Worm (Caenorhabditis elegans) whole organism, L4 larva: ENCODE measurements around the gene ZC443.4.

Source experiments
- F26F4.8 ChIP-seq: fragments of 200-800 bp; sonication (Bioruptor generic); conservative IDR thresholded peaks from 2 replicates; pipeline ENCODE4 v1.3.6; 2022; ENCODE audit warnings: missing genetic modification characterization, missing compliant biosample characterization
- F37D6.2 ChIP-seq: sonication (generic microtip); optimal IDR thresholded peaks from 2 replicates; lab custom pipeline; 2016; ENCODE audit warnings: mild to moderate bottlenecking, missing genetic modification characterization, missing compliant biosample characterization
- F44E2.7 ChIP-seq: fragments of 200-800 bp; sonication (Bioruptor generic); IDR thresholded peaks from 2 replicates; pipeline ENCODE4 v2.1.2; 2022; ENCODE audit warnings: missing genetic modification characterization, missing compliant biosample characterization
- T20F7.1 ChIP-seq: fragments of 200-800 bp; sonication (Bioruptor generic); optimal IDR thresholded peaks from 2 replicates; lab custom pipeline; 2018; ENCODE audit warnings: mild to moderate bottlenecking, missing genetic modification characterization, missing compliant biosample characterization
- T26A8.4 ChIP-seq: fragments of 200-800 bp; sonication (Bioruptor generic); IDR thresholded peaks from 2 replicates; pipeline ENCODE4 v1.3.6; 2022; ENCODE audit warnings: missing genetic modification characterization, missing compliant biosample characterization
- Y105C5A.15 ChIP-seq: fragments of 200-800 bp; sonication (Bioruptor generic); IDR thresholded peaks from 2 replicates; pipeline ENCODE4 v1.3.6; 2022; ENCODE audit warnings: missing genetic modification characterization, missing compliant biosample characterization
- Y5F2A.4 ChIP-seq: fragments of 200-800 bp; sonication (Bioruptor generic); optimal IDR thresholded peaks from 2 replicates; lab custom pipeline; 2018; ENCODE audit warnings: mild to moderate bottlenecking, missing genetic modification characterization, missing compliant biosample characterization
- Y75B8A.6 ChIP-seq: fragments of 200-800 bp; sonication (Bioruptor generic); IDR thresholded peaks from 2 replicates; pipeline ENCODE4 v1.3.6; 2022; ENCODE audit warnings: missing genetic modification reagents, missing genetic modification characterization, missing compliant biosample characterization
- ZK546.5 ChIP-seq, 2 experiments: sonication (generic microtip); optimal IDR thresholded peaks; 2 replicates each; lab custom pipeline; 2017; ENCODE audit warnings: missing biosample characterization in 2 of 2, missing genetic modification characterization in 2 of 2
- arid-1 ChIP-seq: fragments of 200-800 bp; sonication (Bioruptor generic); conservative IDR thresholded peaks from 2 replicates; pipeline ENCODE4 v1.3.6; 2022; ENCODE audit warnings: missing genetic modification reagents, missing genetic modification characterization, missing compliant biosample characterization
- ceh-32 ChIP-seq: sonication (generic microtip); optimal IDR thresholded peaks from 2 replicates; lab custom pipeline; 2016; ENCODE audit warnings: mild to moderate bottlenecking, missing genetic modification characterization, missing compliant biosample characterization; ENCODE audit not compliant: poor library complexity
- ceh-62 ChIP-seq: sonication (generic microtip); optimal IDR thresholded peaks from 2 replicates; lab custom pipeline; 2017; ENCODE audit warnings: missing biosample characterization, missing genetic modification characterization
- ces-1 ChIP-seq: fragments of 150-350 bp; sonication (generic microtip); optimal IDR thresholded peaks from 4 replicates; lab custom pipeline; 2014; ENCODE audit warnings: missing biosample characterization, missing genetic modification reagents, missing genetic modification characterization
- ctbp-1 ChIP-seq: fragments of 200-800 bp; sonication (Bioruptor generic); IDR thresholded peaks from 2 replicates; pipeline ENCODE4 v1.3.6; 2022; ENCODE audit warnings: missing genetic modification reagents, missing genetic modification characterization, missing compliant biosample characterization
- daf-16 ChIP-seq, 3 experiments: sonication (generic microtip); optimal IDR thresholded peaks; 2 replicates each; lab custom pipeline; 2016 to 2017; ENCODE audit warnings: missing genetic modification characterization in 3 of 3, missing genetic modification reagents in 3 of 3, mild to moderate bottlenecking in 2 of 3, missing compliant biosample characterization in 2 of 3, missing biosample characterization in 1 of 3, moderate library complexity in 1 of 3
- daf-19 ChIP-seq: fragments of 200-800 bp; sonication (Bioruptor generic); conservative IDR thresholded peaks from 2 replicates; pipeline ENCODE4 v1.3.6; 2022; ENCODE audit warnings: missing genetic modification characterization, missing compliant biosample characterization
- dmd-6 ChIP-seq: fragments of 200-800 bp; sonication (Bioruptor generic); IDR thresholded peaks from 2 replicates; pipeline ENCODE4 v1.3.6; 2022; ENCODE audit warnings: missing genetic modification reagents, missing genetic modification characterization, missing compliant biosample characterization
- dmd-8 ChIP-seq: fragments of 200-800 bp; sonication (Bioruptor generic); IDR thresholded peaks from 2 replicates; pipeline ENCODE4 v1.3.6; 2022; ENCODE audit warnings: missing genetic modification characterization, missing compliant biosample characterization
- duxl-1 ChIP-seq: sonication (generic microtip); optimal IDR thresholded peaks from 2 replicates; lab custom pipeline; 2016; ENCODE audit warnings: mild to moderate bottlenecking, missing genetic modification characterization, moderate library complexity, missing compliant biosample characterization; ENCODE audit not compliant: poor library complexity
- egl-27 ChIP-seq: sonication (generic microtip); optimal IDR thresholded peaks from 3 replicates; lab custom pipeline; 2017; ENCODE audit warnings: missing biosample characterization, missing genetic modification reagents, missing genetic modification characterization
- fos-1 ChIP-seq: fragments of 150-350 bp; optimal IDR thresholded peaks from 2 replicates; lab custom pipeline; 2014; ENCODE audit warnings: missing biosample characterization, missing genetic modification characterization
- hif-1 ChIP-seq, 2 experiments: sonication (generic microtip); optimal IDR thresholded peaks; 2 replicates each; lab custom pipeline; 2016 to 2017; ENCODE audit warnings: missing compliant biosample characterization in 2 of 2, missing genetic modification characterization in 2 of 2, missing genetic modification reagents in 2 of 2, missing genotype in 2 of 2, mild to moderate bottlenecking in 1 of 2
- hmg-1.1 ChIP-seq: fragments of 200-800 bp; sonication (Bioruptor generic); IDR thresholded peaks from 2 replicates; pipeline ENCODE4 v1.3.6; 2022; ENCODE audit warnings: missing genetic modification reagents, missing genetic modification characterization, missing compliant biosample characterization
- lim-7 ChIP-seq: fragments of 200-800 bp; sonication (Bioruptor generic); IDR thresholded peaks from 2 replicates; pipeline ENCODE4 v1.3.6; 2022; ENCODE audit warnings: missing genetic modification characterization, missing compliant biosample characterization
- lin-13 ChIP-seq: fragments of 150-350 bp; optimal IDR thresholded peaks from 2 replicates; lab custom pipeline; 2014; ENCODE audit warnings: missing biosample characterization, missing genetic modification reagents, missing genetic modification characterization
- lin-29 ChIP-seq: fragments of 200-800 bp; sonication (Bioruptor generic); IDR thresholded peaks from 2 replicates; pipeline ENCODE4 v1.3.6; 2022; ENCODE audit warnings: missing genetic modification reagents, missing genetic modification characterization, missing compliant biosample characterization
- lin-39 ChIP-seq: fragments of 150-350 bp; optimal IDR thresholded peaks from 2 replicates; lab custom pipeline; 2014; ENCODE audit warnings: missing biosample characterization, missing genetic modification reagents, missing genetic modification characterization
- lir-3 ChIP-seq: sonication (generic microtip); optimal IDR thresholded peaks from 2 replicates; lab custom pipeline; 2016; ENCODE audit warnings: mild to moderate bottlenecking, missing genetic modification characterization, missing compliant biosample characterization
- madf-5 ChIP-seq, 2 experiments: fragments of 200-800 bp; sonication (Bioruptor generic); IDR thresholded peaks; 2 replicates each; pipeline ENCODE4 v1.3.6; 2022; ENCODE audit warnings: missing compliant biosample characterization in 2 of 2, missing genetic modification characterization in 2 of 2
- mdl-1 ChIP-seq, 2 experiments: fragments of 150-350 bp in 1 of 2; sonication (generic microtip) in 1 of 2; optimal IDR thresholded peaks; 2 replicates each; lab custom pipeline; 2014 to 2017; ENCODE audit warnings: missing biosample characterization in 2 of 2, missing genetic modification characterization in 2 of 2
- mdt-29 ChIP-seq: fragments of 200-800 bp; sonication (Bioruptor generic); IDR thresholded peaks from 2 replicates; pipeline ENCODE4 v1.3.6; 2022; ENCODE audit warnings: missing genetic modification reagents, missing genetic modification characterization, missing compliant biosample characterization
- mep-1 ChIP-seq: fragments of 150-350 bp; sonication (generic microtip); optimal IDR thresholded peaks from 3 replicates; lab custom pipeline; 2014; ENCODE audit warnings: missing biosample characterization, missing genetic modification characterization
- mxl-3 ChIP-seq: fragments of 200-800 bp; sonication (Bioruptor generic); optimal IDR thresholded peaks from 2 replicates; lab custom pipeline; 2018; ENCODE audit warnings: mild to moderate bottlenecking, missing genetic modification characterization, missing compliant biosample characterization
- nhr-11 ChIP-seq: fragments of 150-350 bp; optimal IDR thresholded peaks from 2 replicates; lab custom pipeline; 2014; ENCODE audit warnings: missing biosample characterization, missing genetic modification characterization
- nhr-25 ChIP-seq: sonication (generic microtip); optimal IDR thresholded peaks from 2 replicates; lab custom pipeline; 2017; ENCODE audit warnings: missing genetic modification characterization, mild to moderate bottlenecking, missing compliant biosample characterization, antibody characterized with exemption, moderate library complexity, borderline replicate concordance; ENCODE audit not compliant: insufficient read depth
- nhr-28 ChIP-seq: fragments of 150-350 bp; optimal IDR thresholded peaks from 2 replicates; lab custom pipeline; 2014; ENCODE audit warnings: missing biosample characterization, missing genetic modification characterization
- nhr-48 ChIP-seq: sonication (generic microtip); optimal IDR thresholded peaks from 2 replicates; lab custom pipeline; 2016; ENCODE audit warnings: mild to moderate bottlenecking, missing genetic modification characterization, missing compliant biosample characterization
- nhr-6 ChIP-seq: fragments of 150-350 bp; optimal IDR thresholded peaks from 2 replicates; lab custom pipeline; 2014; ENCODE audit warnings: missing biosample characterization, missing genetic modification characterization
- nhr-77 ChIP-seq: fragments of 150-350 bp; optimal IDR thresholded peaks from 2 replicates; lab custom pipeline; 2014; ENCODE audit warnings: missing biosample characterization, missing genetic modification characterization
- php-3 ChIP-seq: fragments of 200-800 bp; sonication (Bioruptor generic); IDR thresholded peaks from 2 replicates; pipeline ENCODE4 v1.3.6; 2022; ENCODE audit warnings: missing genetic modification reagents, missing genetic modification characterization, missing compliant biosample characterization
- skn-1 ChIP-seq: fragments of 150-350 bp; optimal IDR thresholded peaks from 2 replicates; lab custom pipeline; 2014; ENCODE audit warnings: missing biosample characterization, missing genetic modification characterization
- snpc-1.2 ChIP-seq: fragments of 200-800 bp; sonication (Bioruptor generic); IDR thresholded peaks from 2 replicates; pipeline ENCODE4 v1.3.6; 2022; ENCODE audit warnings: missing genetic modification reagents, missing genetic modification characterization, missing compliant biosample characterization
- snpc-4 ChIP-seq: fragments of 150-350 bp; optimal IDR thresholded peaks from 2 replicates; lab custom pipeline; 2014; ENCODE audit warnings: missing biosample characterization, missing genetic modification characterization
- spr-3 ChIP-seq: fragments of 200-800 bp; sonication (Bioruptor generic); optimal IDR thresholded peaks from 2 replicates; lab custom pipeline; 2018; ENCODE audit warnings: mild to moderate bottlenecking, missing genetic modification characterization, missing compliant biosample characterization
- tag-97 ChIP-seq: fragments of 200-800 bp; sonication (Bioruptor generic); IDR thresholded peaks from 2 replicates; pipeline ENCODE4 v1.3.6; 2022; ENCODE audit warnings: missing genetic modification characterization, missing compliant biosample characterization
- tra-1 ChIP-seq: fragments of 200-800 bp; sonication (Bioruptor generic); IDR thresholded peaks from 2 replicates; pipeline ENCODE4 v1.3.6; 2022; ENCODE audit warnings: missing genetic modification reagents, missing genetic modification characterization, missing compliant biosample characterization
- unc-130 ChIP-seq: sonication (generic microtip); optimal IDR thresholded peaks from 2 replicates; lab custom pipeline; 2016; ENCODE audit warnings: missing genetic modification reagents, missing genetic modification characterization, missing compliant biosample characterization
- vab-7 ChIP-seq: fragments of 200-800 bp; sonication (Bioruptor generic); IDR thresholded peaks from 2 replicates; pipeline ENCODE4 v1.3.6; 2022; ENCODE audit warnings: missing genetic modification reagents, missing genetic modification characterization, missing compliant biosample characterization
- zfp-3 ChIP-seq: fragments of 200-800 bp; sonication (Bioruptor generic); conservative IDR thresholded peaks from 2 replicates; pipeline ENCODE4 v1.3.6; 2022; ENCODE audit warnings: missing genetic modification reagents, missing genetic modification characterization, missing compliant biosample characterization
- ztf-11 ChIP-seq: fragments of 150-350 bp; optimal IDR thresholded peaks from 2 replicates; lab custom pipeline; 2014; ENCODE audit warnings: missing biosample characterization, missing genetic modification characterization

ZC443.4 gene

ce11 chrV:12780248-12780647 lies 39.4 kb downstream of the ZC443.4 start (continued):
- TF ChIP-seq hmg-1.1 (GFP tag; lab: Robert Waterston, UW) (peak; percentile 90), nhr-6 (tag; lab: Kevin White, UChicago) (peak; percentile 73), tra-1 (GFP tag; lab: Robert Waterston, UW) (peak; percentile 84), F44E2.7 (peak; percentile 90; the same call in 1 of the 2 replicates), mxl-3 (GFP tag; lab: Kevin White, UChicago) (peak; percentile 70), lin-39 (tag; lab: Kevin White, UChicago) (no peak), nhr-48 (peak; percentile 0), unc-130 (GFP tag; lab: Kevin White, UChicago) (peak; percentile 57), F37D6.2 (tag; lab: Kevin White, UChicago) (peak; percentile 6), lin-13 (GFP tag; lab: Kevin White, UChicago) (no peak), lim-7 (GFP tag; lab: Robert Waterston, UW) (peak; percentile 97), lir-3 (tag; lab: Kevin White, UChicago) (peak; percentile 66), daf-19 (GFP tag; lab: Robert Waterston, UW) (peak; percentile 77), ceh-32 (tag; lab: Kevin White, UChicago) (no peak), vab-7 (GFP tag; lab: Robert Waterston, UW) (no peak), spr-3 (GFP tag; lab: Kevin White, UChicago) (peak; percentile 72), T20F7.1 (GFP tag; lab: Kevin White, UChicago) (no peak), fos-1 (tag; lab: Kevin White, UChicago) (no peak), lin-29 (GFP tag; lab: Robert Waterston, UW) (peak; percentile 67), ztf-11 (no peak), zfp-3 (GFP tag; lab: Robert Waterston, UW) (peak; percentile 67), snpc-1.2 (GFP tag; lab: Robert Waterston, UW) (no peak; the same call in none of the 2 replicates), nhr-77 (tag; lab: Kevin White, UChicago) (no peak), ceh-62 (no peak), tag-97 (GFP tag; lab: Robert Waterston, UW) (no peak), skn-1 (tag; lab: Kevin White, UChicago) (no peak), nhr-25 (tag; lab: Kevin White, UChicago) (no peak), duxl-1 (peak; percentile 14), egl-27 (no peak), dmd-6 (GFP tag; lab: Robert Waterston, UW) (peak; percentile 74), daf-16 (GFP tag; optimal IDR thresholded peaks at IDR 0.05; lab: Kevin White, UChicago) (peak; percentile 22 to 62), daf-16 (tag; optimal IDR thresholded peaks at IDR 0.05; lab: Kevin White, UChicago) (no peak), php-3 (GFP tag; lab: Robert Waterston, UW) (peak; percentile 55; the same call in 1 of the 2 replicates), nhr-28 (tag; lab: Kevin White, UChicago) (peak; percentile 21), hif-1 (tag; optimal IDR thresholded peaks at IDR 0.05; lab: Kevin White, UChicago) (peak in 1 of 2 experiments; percentile 43), mep-1 (tag; lab: Kevin White, UChicago) (no peak), mdt-29 (GFP tag; lab: Robert Waterston, UW) (0 out of 2 replicates have a peak, but pooled peaks have one; percentile 47), arid-1 (GFP tag; lab: Robert Waterston, UW) (peak; percentile 91), nhr-11 (tag; lab: Kevin White, UChicago) (no peak), ctbp-1 (GFP tag; lab: Robert Waterston, UW) (peak; percentile 88), mdl-1 (tag; optimal IDR thresholded peaks at IDR 0.05; lab: Kevin White, UChicago) (no peak), T26A8.4 (GFP tag; lab: Robert Waterston, UW) (no peak), dmd-8 (GFP tag; lab: Robert Waterston, UW) (peak; percentile 89; the same call in 1 of the 2 replicates), madf-5 (GFP tag; IDR thresholded peaks at IDR 0.05; lab: Robert Waterston, UW) (peak in 1 of 2 experiments; percentile 92; a peak in 2 of 4 replicates), F26F4.8 (GFP tag; lab: Robert Waterston, UW) (peak; percentile 75; the same call in 1 of the 2 replicates), snpc-4 (no peak), ces-1 (GFP tag; lab: Kevin White, UChicago) (no peak), Y75B8A.6 (GFP tag; lab: Robert Waterston, UW) (peak; percentile 55; the same call in 1 of the 2 replicates), Y105C5A.15 (GFP tag; lab: Robert Waterston, UW) (peak; percentile 92), Y5F2A.4 (GFP tag; lab: Kevin White, UChicago) (peak; percentile 15), ZK546.5 (tag; optimal IDR thresholded peaks at IDR 0.05; lab: Kevin White, UChicago) (no peak)
